Worm (Caenorhabditis elegans) whole organism, young adult: Measurements from ENCODE around the gene C47A4.3.

Experiments
- F33H1.4 ChIP-seq: fragments of 200-800 bp; sonication (Bioruptor generic); IDR thresholded peaks from 2 replicates; pipeline ENCODE4 v1.3.6; 2022; ENCODE audit warnings: missing genetic modification reagents, missing genetic modification characterization, missing compliant biosample characterization
- F49E8.2 ChIP-seq: sonication (generic microtip); optimal IDR thresholded peaks from 3 replicates; lab custom pipeline; 2017; ENCODE audit warnings: missing genetic modification characterization, mild to moderate bottlenecking, missing compliant biosample characterization, antibody characterized with exemption, moderate library complexity; ENCODE audit not compliant: insufficient read depth
- F55B11.4 ChIP-seq: sonication (generic microtip); optimal IDR thresholded peaks from 2 replicates; lab custom pipeline; 2016; ENCODE audit warnings: missing compliant biosample characterization, missing genetic modification characterization, borderline replicate concordance; ENCODE audit not compliant: insufficient read depth
- T26A5.8 ChIP-seq: sonication (generic microtip); optimal IDR thresholded peaks from 2 replicates; lab custom pipeline; 2016; ENCODE audit warnings: missing genetic modification characterization, missing compliant biosample characterization
- Y53F4B.3 ChIP-seq: fragments of 200-800 bp; sonication (Bioruptor generic); IDR thresholded peaks from 2 replicates; pipeline ENCODE4 v1.3.6; 2022; ENCODE audit warnings: missing genetic modification reagents, missing genetic modification characterization, missing compliant biosample characterization
- Y53G8AR.9 ChIP-seq: fragments of 200-800 bp; sonication (Bioruptor generic); conservative IDR thresholded peaks from 2 replicates; pipeline ENCODE4 v1.3.6; 2022; ENCODE audit warnings: missing genetic modification reagents, missing genetic modification characterization, missing compliant biosample characterization
- Y79H2A.3 ChIP-seq: fragments of 200-800 bp; sonication (Bioruptor generic); conservative IDR thresholded peaks from 2 replicates; pipeline ENCODE4 v1.3.6; 2022; ENCODE audit warnings: missing genetic modification reagents, missing genetic modification characterization, missing compliant biosample characterization
- aptf-2 ChIP-seq: fragments of 200-800 bp; sonication (Bioruptor generic); conservative IDR thresholded peaks from 2 replicates; pipeline ENCODE4 v1.3.6; 2022; ENCODE audit warnings: missing genetic modification reagents, missing genetic modification characterization, missing compliant biosample characterization
- ccch-3 ChIP-seq: fragments of 200-800 bp; sonication (Bioruptor generic); optimal IDR thresholded peaks from 2 replicates; lab custom pipeline; 2018; ENCODE audit warnings: mild to moderate bottlenecking, missing genetic modification characterization, missing compliant biosample characterization
- ceh-100 ChIP-seq: fragments of 200-800 bp; sonication (Bioruptor generic); IDR thresholded peaks from 2 replicates; pipeline ENCODE4 v1.3.6; 2022; ENCODE audit warnings: missing genetic modification reagents, missing genetic modification characterization, missing compliant biosample characterization
- ceh-79 ChIP-seq: sonication (generic microtip); optimal IDR thresholded peaks from 2 replicates; lab custom pipeline; 2017; ENCODE audit warnings: mild to moderate bottlenecking, missing genetic modification characterization, missing compliant biosample characterization
- ceh-91 ChIP-seq: fragments of 200-800 bp; sonication (Bioruptor generic); IDR thresholded peaks from 2 replicates; pipeline ENCODE4 v1.3.6; 2022; ENCODE audit warnings: missing genetic modification reagents, missing genetic modification characterization, missing compliant biosample characterization
- chd-7 ChIP-seq: sonication (generic microtip); optimal IDR thresholded peaks from 2 replicates; lab custom pipeline; 2016; ENCODE audit warnings: mild to moderate bottlenecking, missing genetic modification characterization, moderate library complexity, missing compliant biosample characterization
- dpff-1 ChIP-seq: sonication (generic microtip); optimal IDR thresholded peaks from 2 replicates; lab custom pipeline; 2017; ENCODE audit warnings: mild to moderate bottlenecking, missing genetic modification characterization, missing compliant biosample characterization
- egl-18 ChIP-seq: fragments of 200-800 bp; sonication (Bioruptor generic); IDR thresholded peaks from 2 replicates; pipeline ENCODE4 v1.3.6; 2022; ENCODE audit warnings: missing genetic modification reagents, missing genetic modification characterization, missing compliant biosample characterization
- egrh-3 ChIP-seq: fragments of 200-800 bp; sonication (Bioruptor generic); IDR thresholded peaks from 2 replicates; pipeline ENCODE4 v1.3.6; 2022; ENCODE audit warnings: missing genetic modification reagents, missing genetic modification characterization, missing compliant biosample characterization
- fkh-3 ChIP-seq: sonication (generic microtip); optimal IDR thresholded peaks from 2 replicates; lab custom pipeline; 2016; ENCODE audit warnings: mild to moderate bottlenecking, missing genetic modification characterization, missing compliant biosample characterization
- hmg-20 ChIP-seq: fragments of 200-800 bp; sonication (Bioruptor generic); IDR thresholded peaks from 2 replicates; pipeline ENCODE4 v1.3.6; 2022; ENCODE audit warnings: missing genetic modification reagents, missing genetic modification characterization, missing compliant biosample characterization
- lag-1 ChIP-seq: fragments of 200-800 bp; sonication (Bioruptor generic); IDR thresholded peaks from 2 replicates; pipeline ENCODE4 v1.3.6; 2022; ENCODE audit warnings: missing genetic modification reagents, missing genetic modification characterization, missing compliant biosample characterization
- let-607 ChIP-seq, 2 experiments: fragments of 200-800 bp in 1 of 2; sonication (Bioruptor generic) in 1 of 2; sonication (generic microtip) in 1 of 2; optimal IDR thresholded peaks; 2 replicates each; lab custom pipeline; 2016 to 2018; ENCODE audit warnings: mild to moderate bottlenecking in 2 of 2, missing compliant biosample characterization in 2 of 2, missing genetic modification characterization in 2 of 2, moderate library complexity in 2 of 2, missing genotype in 1 of 2
- lin-35 ChIP-seq, 3 experiments: fragments of 150-350 bp in 2 of 3; sonication (generic microtip) in 1 of 3; optimal IDR thresholded peaks; 2 replicates each; lab custom pipeline; 2014 to 2018; ENCODE audit warnings: missing biosample characterization in 3 of 3, missing genetic modification characterization in 3 of 3, missing genetic modification reagents in 3 of 3
- lsy-27 ChIP-seq: sonication (generic microtip); optimal IDR thresholded peaks from 2 replicates; lab custom pipeline; 2017; ENCODE audit warnings: missing genetic modification characterization, mild to moderate bottlenecking, missing compliant biosample characterization, antibody characterized with exemption, missing genotype, borderline replicate concordance; ENCODE audit not compliant: insufficient read depth
- madf-6 ChIP-seq: fragments of 200-800 bp; sonication (Bioruptor generic); IDR thresholded peaks from 2 replicates; pipeline ENCODE4 v1.3.6; 2022; ENCODE audit warnings: missing genetic modification reagents, missing genetic modification characterization, missing compliant biosample characterization
- mes-4 ChIP-seq: sonication (generic microtip); optimal IDR thresholded peaks from 2 replicates; lab custom pipeline; 2016; ENCODE audit warnings: missing genotype, missing genetic modification characterization, missing compliant biosample characterization
- nhr-80 ChIP-seq: sonication (generic microtip); optimal IDR thresholded peaks from 2 replicates; lab custom pipeline; 2016; ENCODE audit warnings: missing genetic modification characterization, missing compliant biosample characterization
- sdz-38 ChIP-seq: sonication (generic microtip); optimal IDR thresholded peaks from 2 replicates; lab custom pipeline; 2016; ENCODE audit warnings: missing genotype, missing genetic modification characterization, missing compliant biosample characterization
- snpc-1.1 ChIP-seq: sonication (generic microtip); optimal IDR thresholded peaks from 2 replicates; lab custom pipeline; 2017; ENCODE audit warnings: missing genetic modification characterization, mild to moderate bottlenecking, missing compliant biosample characterization, antibody characterized with exemption, moderate library complexity, missing genotype, missing genetic modification reagents; ENCODE audit not compliant: insufficient read depth
- tbp1 ChIP-seq: fragments of 200-800 bp; sonication (Bioruptor generic); optimal IDR thresholded peaks from 2 replicates; lab custom pipeline; 2018; ENCODE audit warnings: mild to moderate bottlenecking, missing genetic modification characterization, missing compliant biosample characterization
- tbx-9 ChIP-seq: sonication (generic microtip); optimal IDR thresholded peaks from 2 replicates; lab custom pipeline; 2016; ENCODE audit warnings: borderline replicate concordance, missing genetic modification characterization, inconsistent platforms, missing compliant biosample characterization
- unc-130 ChIP-seq: sonication (generic microtip); optimal IDR thresholded peaks from 2 replicates; lab custom pipeline; 2016; ENCODE audit warnings: missing genetic modification reagents, missing genetic modification characterization, missing compliant biosample characterization

The C47A4.3 gene

ce11 chrIV:13776115-13776514, 34.0 kb upstream of the C47A4.3 start, which contains the start of gene Y45F10D.16:
Gene Y45F10D.16, plus strand, starts transcription at chrIV:13776415.
- no peak for TF ChIP-seq Y53G8AR.9 (GFP tag; lab: Robert Waterston, UW)
- TF ChIP-seq ccch-3 (GFP tag; lab: Kevin White, UChicago), result no peak
- TF ChIP-seq ceh-100, result no peak
- TF ChIP-seq F49E8.2 (tag; lab: Kevin White, UChicago), result no peak
- no peak for TF ChIP-seq T26A5.8 (tag; lab: Kevin White, UChicago)
- no peak for TF ChIP-seq tbp1 (GFP tag; lab: Kevin White, UChicago)
- no peak for TF ChIP-seq hmg-20 (GFP tag; lab: Robert Waterston, UW)

- TF ChIP-seq hmg-20 (GFP tag; lab: Robert Waterston, UW) (no peak), F33H1.4 (no peak), lsy-27 (tag; lab: Kevin White, UChicago) (no peak), fkh-3 (no peak)
Observed at ce11 chrIV:13774578-13774977, 32.4 kb upstream of the C47A4.3 start, which contains the start of gene Y45F10D.2. Gene Y45F10D.2, minus strand, starts transcription at chrIV:13774678.

ce11 chrIV:13764708-13765107, 22.6 kb upstream of the C47A4.3 start:
- no peak for TF ChIP-seq egrh-3 (GFP tag; lab: Robert Waterston, UW)

ce11 chrIV:13763449-13763848, 21.3 kb upstream of the C47A4.3 start:
- TF ChIP-seq let-607 (tag; optimal IDR thresholded peaks at IDR 0.05; lab: Kevin White, UChicago) (no peak), snpc-1.1 (tag; lab: Kevin White, UChicago) (no peak), tbx-9 (no peak), F55B11.4 (tag; lab: Kevin White, UChicago) (no peak), unc-130 (GFP tag; lab: Kevin White, UChicago) (no peak), dpff-1 (no peak), Y79H2A.3 (GFP tag; lab: Robert Waterston, UW) (no peak), mes-4 (tag; lab: Kevin White, UChicago) (no peak), egl-18 (GFP tag; lab: Robert Waterston, UW) (no peak), ceh-79 (tag; lab: Kevin White, UChicago) (no peak), Y53F4B.3 (GFP tag; lab: Robert Waterston, UW) (no peak), aptf-2 (GFP tag; lab: Robert Waterston, UW) (no peak), ceh-91 (GFP tag; lab: Robert Waterston, UW) (no peak)
- TF ChIP-seq, all 124 proteins: peak for 0

ce11 chrIV:13755619-13756018, 13.5 kb upstream of the C47A4.3 start:
- TF ChIP-seq lin-35 (GFP tag; optimal IDR thresholded peaks at IDR 0.05; lab: Kevin White, UChicago) (no peak), F49E8.2 (tag; lab: Kevin White, UChicago) (no peak), sdz-38 (tag; lab: Kevin White, UChicago) (no peak), chd-7 (tag; lab: Kevin White, UChicago) (no peak), madf-6 (no peak), lag-1 (no peak), nhr-80 (tag; lab: Kevin White, UChicago) (no peak)
